Worm (Caenorhabditis elegans): ENCODE results near the gene Y43F8C.7.
A peak's percentile ranks its signal among the peaks of the same experiment; 100 is the strongest.

Gene Y43F8C.7

ce11 chrV:19611675-19612345 lies 32.0 kb downstream of the Y43F8C.7 start:
- TF ChIP-seq nhr-41 (GFP tag; IDR thresholded peaks at IDR 0.05) (0 out of 2 replicates have a peak, but pooled peaks have one; percentile 7), set-16 (GFP tag; IDR thresholded peaks at IDR 0.05) (peak; percentile 75), unc-62 (GFP tag; optimal IDR thresholded peaks at IDR 0.05 in 1 of 2) (peak in 1 of 2 experiments; percentile 66), unc-62 (tag; optimal IDR thresholded peaks at IDR 0.05) (no peak), T26A8.4 (GFP tag; IDR thresholded peaks at IDR 0.05) (peak; percentile 66; the same call in 1 of the 2 replicates), nhr-28 (tag; optimal IDR thresholded peaks at IDR 0.05) (peak; percentile 75), tra-1 (GFP tag; IDR thresholded peaks at IDR 0.05) (0 out of 2 replicates have a peak, but pooled peaks have one; percentile 8), pha-4 (GFP tag; IDR thresholded peaks at IDR 0.05) (no peak), pha-4 (tag; optimal IDR thresholded peaks at IDR 0.05) (no peak), mes-2 (tag; optimal IDR thresholded peaks at IDR 0.05; ENCODE audit: poor library complexity, severe bottlenecking) (peak; percentile 25), lin-13 (GFP tag; optimal IDR thresholded peaks at IDR 0.05) (peak; percentile 14), egl-43 (GFP tag; IDR thresholded peaks at IDR 0.05) (peak; percentile 66), aha-1 (tag) (peak; percentile 86), ZK337.2 (GFP tag; IDR thresholded peaks at IDR 0.05) (no peak), hif-1 (tag; optimal IDR thresholded peaks at IDR 0.05) (peak in 1 of 2 experiments; percentile 23), skn-1 (tag; optimal IDR thresholded peaks at IDR 0.05) (no peak), hlh-30 (tag; optimal IDR thresholded peaks at IDR 0.05; ENCODE audit: insufficient read depth) (no peak), php-3 (GFP tag; IDR thresholded peaks at IDR 0.05) (peak; percentile 42; the same call in 1 of the 2 replicates), madf-5 (GFP tag; IDR thresholded peaks at IDR 0.05) (0 out of 4 replicates have a peak, but pooled peaks have one; percentile 11 to 31), zag-1 (tag; optimal IDR thresholded peaks at IDR 0.05) (no peak), lin-29 (GFP tag; IDR thresholded peaks at IDR 0.05) (0 out of 2 replicates have a peak, but pooled peaks have one; percentile 6), unc-130 (GFP tag; optimal IDR thresholded peaks at IDR 0.05) (no peak), cey-2 (tag; optimal IDR thresholded peaks at IDR 0.05; ENCODE audit: borderline replicate concordance, insufficient read depth) (peak; percentile 60), daf-19 (GFP tag; conservative IDR thresholded peaks at IDR 0.05) (no peak), unc-39 (tag; optimal IDR thresholded peaks at IDR 0.05) (no peak), lim-7 (GFP tag; IDR thresholded peaks at IDR 0.05) (0 out of 2 replicates have a peak, but pooled peaks have one; percentile 32), mdt-29 (GFP tag; IDR thresholded peaks at IDR 0.05) (0 out of 2 replicates have a peak, but pooled peaks have one; percentile 25), nhr-111 (GFP tag; optimal IDR thresholded peaks at IDR 0.05) (no peak), daf-12 (tag; optimal IDR thresholded peaks at IDR 0.05) (no peak), D1046.2 (GFP tag; IDR thresholded peaks at IDR 0.05) (peak; percentile 61; the same call in 1 of the 2 replicates), snpc-1.2 (GFP tag; IDR thresholded peaks at IDR 0.05) (no peak), ctbp-1 (GFP tag; IDR thresholded peaks at IDR 0.05) (peak; percentile 32; the same call in 1 of the 2 replicates), arid-1 (GFP tag; conservative IDR thresholded peaks at IDR 0.05) (peak; percentile 3; the same call in 1 of the 2 replicates), nhr-10 (tag; optimal IDR thresholded peaks at IDR 0.05) (no peak)

- TF ChIP-seq hif-1 (tag; optimal IDR thresholded peaks at IDR 0.05), result peak in 1 of 2 experiments; percentile 15
- no peak for TF ChIP-seq R02D3.7 (tag; optimal IDR thresholded peaks at IDR 0.05)
- no peak for TF ChIP-seq fkh-10 (GFP tag; optimal IDR thresholded peaks at IDR 0.05)
- TF ChIP-seq ceh-28 (tag; optimal IDR thresholded peaks at IDR 0.05), result no peak
- TF ChIP-seq mes-2 (tag; optimal IDR thresholded peaks at IDR 0.05; ENCODE audit: poor library complexity, severe bottlenecking), result no peak
- peak; percentile 98 for TF ChIP-seq set-16 (GFP tag; IDR thresholded peaks at IDR 0.05)
- TF ChIP-seq aly-2 (tag; optimal IDR thresholded peaks at IDR 0.05), result no peak
- 0 out of 2 replicates have a peak, but pooled peaks have one; percentile 6 for TF ChIP-seq php-3 (GFP tag; IDR thresholded peaks at IDR 0.05)
- TF ChIP-seq aha-1 (tag), result peak; percentile 84
- TF ChIP-seq tag-97 (GFP tag; IDR thresholded peaks at IDR 0.05), result no peak
- no peak for TF ChIP-seq F37D6.2 (tag; optimal IDR thresholded peaks at IDR 0.05)
- TF ChIP-seq dmd-8 (GFP tag; IDR thresholded peaks at IDR 0.05), result 0 out of 2 replicates have a peak, but pooled peaks have one; percentile 19
- TF ChIP-seq vab-7 (GFP tag; IDR thresholded peaks at IDR 0.05), result no peak
- TF ChIP-seq dmd-9 (GFP tag; IDR thresholded peaks at IDR 0.05), result no peak
- TF ChIP-seq nhr-25 (tag; optimal IDR thresholded peaks at IDR 0.05; ENCODE audit: borderline replicate concordance, insufficient read depth), result no peak
- no peak for TF ChIP-seq ceh-82 (tag; optimal IDR thresholded peaks at IDR 0.05)
- no peak for TF ChIP-seq ceh-20 (GFP tag; IDR thresholded peaks at IDR 0.05)
- TF ChIP-seq spr-1 (tag; optimal IDR thresholded peaks at IDR 0.05), result no peak
- TF ChIP-seq hlh-11 (tag; optimal IDR thresholded peaks at IDR 0.05), result peak; percentile 10
- TF ChIP-seq T26A8.4 (GFP tag; IDR thresholded peaks at IDR 0.05), result peak; percentile 55; the same call in 1 of the 2 replicates
- no peak for TF ChIP-seq ctbp-1 (GFP tag; IDR thresholded peaks at IDR 0.05)
Observed at ce11 chrV:19610118-19610707, 33.6 kb downstream of the Y43F8C.7 start.

Measured in whole organism, L4 larva.